Fruit fly (Drosophila melanogaster) whole organism, embryonic: ENCODE data around the gene CG7298.

Experiments
- ATbp ChIP-seq: fragments of 200-800 bp; sonication (Bioruptor generic); optimal IDR thresholded peaks from 2 replicates; lab custom pipeline; 2017; ENCODE audit warnings: missing biosample characterization, mild to moderate bottlenecking, missing genetic modification characterization, missing genetic modification reagents
- Ada2b ChIP-seq: fragments of 200-800 bp; sonication (Bioruptor generic); IDR thresholded peaks from 2 replicates; pipeline ENCODE4 v1.3.6; 2022; ENCODE audit warnings: missing biosample characterization, missing genetic modification characterization
- Aef1 ChIP-seq: fragments of 200-800 bp; sonication (Bioruptor generic); IDR thresholded peaks from 3 replicates; pipeline ENCODE4 v1.3.6; 2022; ENCODE audit warnings: missing biosample characterization, missing genetic modification characterization
- C15 ChIP-seq: fragments of 200-800 bp; sonication (Bioruptor generic); IDR thresholded peaks from 3 replicates; pipeline ENCODE4 v1.3.6; 2022; ENCODE audit warnings: missing biosample characterization, missing genetic modification characterization
- CG11560 ChIP-seq: fragments of 200-800 bp; sonication (Bioruptor generic); IDR thresholded peaks from 3 replicates; pipeline ENCODE4 v1.3.6; 2022; ENCODE audit warnings: missing biosample characterization, missing genetic modification characterization
- CG11723 ChIP-seq: fragments of 200-800 bp; sonication (Bioruptor generic); optimal IDR thresholded peaks from 2 replicates; lab custom pipeline; 2017; ENCODE audit warnings: missing biosample characterization, mild to moderate bottlenecking, missing genetic modification characterization
- CG16815 ChIP-seq: fragments of 200-800 bp; sonication (Bioruptor generic); optimal IDR thresholded peaks from 3 replicates; lab custom pipeline; 2017; ENCODE audit warnings: missing biosample characterization, mild to moderate bottlenecking, missing genetic modification characterization
- CG17359 ChIP-seq: fragments of 200-800 bp; sonication (Bioruptor generic); optimal IDR thresholded peaks from 3 replicates; lab custom pipeline; 2018; ENCODE audit warnings: missing biosample characterization, mild to moderate bottlenecking, missing genetic modification characterization, moderate library complexity
- CG17612 ChIP-seq: fragments of 200-800 bp; sonication (Bioruptor generic); IDR thresholded peaks from 2 replicates; pipeline ENCODE4 v1.3.6; 2022; ENCODE audit warnings: missing biosample characterization, missing genetic modification characterization
- CG2116 ChIP-seq: fragments of 200-800 bp; sonication (Bioruptor generic); optimal IDR thresholded peaks from 3 replicates; lab custom pipeline; 2018; ENCODE audit warnings: missing biosample characterization, mild to moderate bottlenecking, missing genetic modification characterization
- CG31365 ChIP-seq: fragments of 200-800 bp; sonication (Bioruptor generic); optimal IDR thresholded peaks from 2 replicates; lab custom pipeline; 2018; ENCODE audit warnings: missing biosample characterization, mild to moderate bottlenecking, missing genetic modification characterization
- CG32532 ChIP-seq: fragments of 200-800 bp; sonication (Bioruptor generic); IDR thresholded peaks from 2 replicates; pipeline ENCODE4 v1.3.6; 2022; ENCODE audit warnings: missing biosample characterization, missing genetic modification characterization
- CG32772 ChIP-seq: fragments of 200-800 bp; sonication (Bioruptor generic); IDR thresholded peaks from 2 replicates; pipeline ENCODE4 v1.3.6; 2022; ENCODE audit warnings: missing biosample characterization, missing genetic modification characterization
- CG33557 ChIP-seq: fragments of 200-800 bp; sonication (Bioruptor generic); optimal IDR thresholded peaks from 2 replicates; lab custom pipeline; 2019; ENCODE audit warnings: missing biosample characterization, mild to moderate bottlenecking, missing genetic modification characterization, moderate library complexity
- CG3726 ChIP-seq: fragments of 200-800 bp; sonication (Bioruptor generic); IDR thresholded peaks from 3 replicates; pipeline ENCODE4, ENCODE4 v1.3.6; 2022; ENCODE audit warnings: missing biosample characterization, missing genetic modification characterization
- CG5245 ChIP-seq: fragments of 200-800 bp; sonication (Bioruptor generic); optimal IDR thresholded peaks from 3 replicates; lab custom pipeline; 2016; ENCODE audit warnings: missing biosample characterization, missing genetic modification characterization
- CG8290 ChIP-seq, 3 experiments: fragments of 200-800 bp; sonication (Bioruptor generic); optimal IDR thresholded peaks; 2 replicates each; lab custom pipeline; 2016 to 2019; ENCODE audit warnings: missing biosample characterization in 3 of 3, missing genetic modification characterization in 3 of 3, mild to moderate bottlenecking in 2 of 3, moderate library complexity in 1 of 3
- CG8359 ChIP-seq: fragments of 200-800 bp; sonication (Bioruptor generic); optimal IDR thresholded peaks from 2 replicates; lab custom pipeline; 2017; ENCODE audit warnings: missing biosample characterization, mild to moderate bottlenecking, missing genetic modification characterization, borderline replicate concordance
- CG8388 ChIP-seq: fragments of 200-800 bp; sonication (Bioruptor generic); optimal IDR thresholded peaks from 2 replicates; lab custom pipeline; 2019; ENCODE audit warnings: missing biosample characterization, mild to moderate bottlenecking, missing genetic modification characterization, moderate library complexity
- CG9437 ChIP-seq: fragments of 200-800 bp; sonication (Bioruptor generic); optimal IDR thresholded peaks from 2 replicates; lab custom pipeline; 2018; ENCODE audit warnings: missing biosample characterization, mild to moderate bottlenecking, missing genetic modification characterization
- Dll ChIP-seq: fragments of 200-800 bp; sonication (Bioruptor generic); IDR thresholded peaks from 4 replicates; pipeline ENCODE4 v1.3.6; 2022; ENCODE audit warnings: missing biosample characterization, missing genetic modification characterization; ENCODE audit not compliant: partially characterized antibody
- Dref ChIP-seq: fragments of 200-800 bp; sonication (Bioruptor generic); IDR thresholded peaks from 2 replicates; pipeline ENCODE4 v1.3.6; 2022; ENCODE audit warnings: missing biosample characterization, missing genetic modification characterization
- Ets97D ChIP-seq: fragments of 200-800 bp; sonication (Bioruptor generic); optimal IDR thresholded peaks from 3 replicates; lab custom pipeline; 2016; ENCODE audit warnings: missing biosample characterization, missing genetic modification characterization
- Fer3 ChIP-seq: fragments of 200-800 bp; sonication (Bioruptor generic); optimal IDR thresholded peaks from 2 replicates; lab custom pipeline; 2018; ENCODE audit warnings: missing biosample characterization, mild to moderate bottlenecking, missing genetic modification characterization, moderate library complexity
- HLH4C ChIP-seq: fragments of 200-800 bp; sonication (Bioruptor generic); IDR thresholded peaks from 3 replicates; pipeline ENCODE4 v1.3.6; 2022; ENCODE audit warnings: missing biosample characterization, missing genetic modification characterization; ENCODE audit not compliant: partially characterized antibody
- HLHmδ ChIP-seq: fragments of 200-800 bp; sonication (Bioruptor generic); optimal IDR thresholded peaks from 2 replicates; lab custom pipeline; 2018; ENCODE audit warnings: missing biosample characterization, mild to moderate bottlenecking, missing genetic modification characterization, moderate library complexity
- Hey ChIP-seq: fragments of 200-800 bp; sonication (Bioruptor generic); optimal IDR thresholded peaks from 3 replicates; lab custom pipeline; 2018; ENCODE audit warnings: missing biosample characterization, mild to moderate bottlenecking, missing genetic modification characterization
- Hr39 ChIP-seq: fragments of >200 bp; optimal IDR thresholded peaks from 2 replicates; lab custom pipeline; 2017
- Hsf ChIP-seq: fragments of 200-800 bp; sonication (Bioruptor generic); optimal IDR thresholded peaks from 3 replicates; lab custom pipeline; 2016; ENCODE audit warnings: missing biosample characterization, missing genetic modification characterization
- Usf ChIP-seq: fragments of 200-800 bp; sonication (Bioruptor generic); optimal IDR thresholded peaks from 2 replicates; lab custom pipeline; 2017; ENCODE audit warnings: missing genotype, missing biosample characterization, missing genetic modification characterization
- bbx ChIP-seq: fragments of 200-800 bp; sonication (Bioruptor generic); IDR thresholded peaks from 2 replicates; pipeline ENCODE4 v1.3.6; 2022; ENCODE audit warnings: missing biosample characterization, missing genetic modification characterization; ENCODE audit not compliant: partially characterized antibody
- dati ChIP-seq: fragments of 200-800 bp; sonication (Bioruptor generic); IDR thresholded peaks from 2 replicates; pipeline ENCODE4 v1.3.6; 2022; ENCODE audit warnings: missing biosample characterization, missing genetic modification characterization
- en ChIP-seq: fragments of 200-800 bp; sonication (Bioruptor generic); optimal IDR thresholded peaks from 2 replicates; lab custom pipeline; 2016; ENCODE audit warnings: missing biosample characterization, missing genetic modification characterization
- fd3F ChIP-seq: fragments of 200-800 bp; sonication (Bioruptor generic); optimal IDR thresholded peaks from 2 replicates; lab custom pipeline; 2018; ENCODE audit warnings: missing biosample characterization, mild to moderate bottlenecking, missing genetic modification characterization, moderate library complexity
- klu ChIP-seq: fragments of 200-800 bp; sonication (Bioruptor generic); IDR thresholded peaks from 2 replicates; pipeline ENCODE4 v1.3.6; 2022; ENCODE audit warnings: missing biosample characterization, missing genetic modification characterization
- lbe ChIP-seq: fragments of 200-800 bp; sonication (Bioruptor generic); optimal IDR thresholded peaks from 2 replicates; lab custom pipeline; 2016; ENCODE audit warnings: missing biosample characterization, mild to moderate bottlenecking, missing genetic modification characterization
- mirr ChIP-seq: fragments of 200-800 bp; sonication (Bioruptor generic); optimal IDR thresholded peaks from 3 replicates; lab custom pipeline; 2018; ENCODE audit warnings: missing biosample characterization, mild to moderate bottlenecking, missing genetic modification characterization
- nerfin-2 ChIP-seq: fragments of 200-800 bp; sonication (Bioruptor generic); IDR thresholded peaks from 2 replicates; pipeline ENCODE4 v1.3.6; 2022; ENCODE audit warnings: missing biosample characterization, missing genetic modification characterization; ENCODE audit not compliant: partially characterized antibody
- odd ChIP-seq: fragments of 200-800 bp; sonication (Bioruptor generic); optimal IDR thresholded peaks from 2 replicates; lab custom pipeline; 2017; ENCODE audit warnings: missing biosample characterization, mild to moderate bottlenecking, missing genetic modification characterization
- org-1 ChIP-seq: fragments of 200-800 bp; sonication (Bioruptor generic); optimal IDR thresholded peaks from 2 replicates; lab custom pipeline; 2017; ENCODE audit warnings: missing biosample characterization, missing genetic modification characterization
- prd ChIP-seq, 3 experiments: fragments of >200 bp in 2 of 3; fragments of 200-800 bp in 1 of 3; sonication (Bioruptor generic) in 1 of 3; optimal IDR thresholded peaks in 2 of 3; IDR thresholded peaks in 1 of 3; 2 replicates in 2 of 3; 3 replicates in 1 of 3; pipeline versions ENCODE4 v1.3.6 to Lab custom; 2017 to 2022; ENCODE audit warnings: missing biosample characterization in 1 of 3, missing genetic modification characterization in 1 of 3
- ranshi ChIP-seq: fragments of 200-800 bp; sonication (Bioruptor generic); IDR thresholded peaks from 2 replicates; pipeline ENCODE4 v1.3.6; 2022; ENCODE audit warnings: missing biosample characterization, missing genetic modification characterization
- sna ChIP-seq: fragments of 200-800 bp; sonication (Bioruptor generic); IDR thresholded peaks from 2 replicates; pipeline ENCODE4 v1.3.6; 2022; ENCODE audit warnings: missing biosample characterization, missing genetic modification characterization; ENCODE audit not compliant: partially characterized antibody
- so ChIP-seq: fragments of 200-800 bp; sonication (Bioruptor generic); IDR thresholded peaks from 3 replicates; pipeline ENCODE4 v1.3.6; 2022; ENCODE audit warnings: missing biosample characterization, missing genetic modification characterization
- tup ChIP-seq: fragments of 200-800 bp; sonication (Bioruptor generic); optimal IDR thresholded peaks from 2 replicates; lab custom pipeline; 2016; ENCODE audit warnings: missing biosample characterization, mild to moderate bottlenecking, missing genetic modification characterization, moderate library complexity
- unpg ChIP-seq: fragments of 200-800 bp; sonication (Bioruptor generic); optimal IDR thresholded peaks from 3 replicates; lab custom pipeline; 2018; ENCODE audit warnings: missing biosample characterization, mild to moderate bottlenecking, missing genetic modification characterization, moderate library complexity
- zfh1 ChIP-seq: fragments of 200-800 bp; sonication (Bioruptor generic); IDR thresholded peaks from 3 replicates; pipeline ENCODE4 v1.3.6; 2022; ENCODE audit warnings: missing biosample characterization, missing genetic modification characterization
- zfh2 ChIP-seq: fragments of 200-800 bp; sonication (Bioruptor generic); optimal IDR thresholded peaks from 2 replicates; lab custom pipeline; 2016; ENCODE audit warnings: missing biosample characterization, missing genetic modification characterization

CG7298 gene

dm6 chr3L:20247513-20248173 is 44.2 kb upstream of the CG7298 start, which contains the start of gene rdgC (continued):
- TF ChIP-seq CG11560 (tag; lab: Robert Waterston, UW) (peak; percentile 83), Fer3 (peak; percentile 97), nerfin-2 (GFP tag; lab: Robert Waterston, UW) (no peak), CG11723 (GFP tag; lab: Kevin White, UChicago) (peak; percentile 81), odd (GFP tag; lab: Kevin White, UChicago) (peak; percentile 89), Hsf (peak; percentile 96), prd (optimal IDR thresholded peaks at IDR 0.05; lab: Kevin White, UChicago) (no peak), prd (GFP tag; IDR thresholded peaks at IDR 0.05; lab: Robert Waterston, UW) (peak; percentile 97), en (peak; percentile 92), Ada2b (peak; percentile 98), klu (GFP tag; lab: Robert Waterston, UW) (peak; percentile 89), CG8290 (GFP tag; optimal IDR thresholded peaks at IDR 0.05; lab: Kevin White, UChicago) (peak; percentile 74), CG8290 (tag; optimal IDR thresholded peaks at IDR 0.05; lab: Kevin White, UChicago) (peak in 1 of 2 experiments; percentile 99), mirr (GFP tag; lab: Kevin White, UChicago) (peak; percentile 93), tup (GFP tag; lab: Kevin White, UChicago) (peak; percentile 88), CG8388 (GFP tag; lab: Kevin White, UChicago) (peak; percentile 92), unpg (GFP tag; lab: Kevin White, UChicago) (peak; percentile 97), HLH4C (GFP tag; lab: Robert Waterston, UW) (no peak), ATbp (peak; percentile 95), sna (no peak), lbe (GFP tag; lab: Kevin White, UChicago) (peak; percentile 54), fd3F (GFP tag; lab: Kevin White, UChicago) (peak; percentile 93), zfh1 (GFP tag; lab: Robert Waterston, UW) (peak; percentile 97), so (GFP tag; lab: Robert Waterston, UW) (peak; percentile 96), CG2116 (GFP tag; lab: Kevin White, UChicago) (peak; percentile 74), CG16815 (GFP tag; lab: Kevin White, UChicago) (peak; percentile 81), Usf (GFP tag; lab: Kevin White, UChicago) (peak; percentile 68), zfh2 (GFP tag; lab: Kevin White, UChicago) (peak; percentile 93), Dref (GFP tag; lab: Robert Waterston, UW) (0 out of 2 replicates have a peak, but pooled peaks have one; percentile 30), bbx (no peak), ranshi (GFP tag; lab: Robert Waterston, UW) (peak; percentile 98), HLHmδ (GFP tag; lab: Kevin White, UChicago) (no peak), CG31365 (tag; lab: Kevin White, UChicago) (peak; percentile 89), dati (GFP tag; lab: Robert Waterston, UW) (peak; percentile 94), CG17612 (GFP tag; lab: Robert Waterston, UW) (peak; percentile 89), Ets97D (peak; percentile 77), CG8359 (GFP tag; lab: Kevin White, UChicago) (peak; percentile 85), C15 (GFP tag; lab: Robert Waterston, UW) (peak; percentile 95), Aef1 (peak; percentile 96), Dll (GFP tag; lab: Robert Waterston, UW) (no peak), CG9437 (GFP tag; lab: Kevin White, UChicago) (peak; percentile 85), org-1 (peak; percentile 95), CG3726 (GFP tag; lab: Robert Waterston, UW) (peak; percentile 93), CG32772 (GFP tag; lab: Robert Waterston, UW) (peak; percentile 95), CG17359 (peak; percentile 98), Hr39 (lab: Kevin White, UChicago) (no peak), CG5245 (GFP tag; lab: Kevin White, UChicago) (peak; percentile 93), Hey (tag; lab: Kevin White, UChicago) (peak; percentile 47), CG32532 (GFP tag; lab: Robert Waterston, UW) (peak; percentile 97), CG33557 (GFP tag; lab: Kevin White, UChicago) (no peak)
